Worm (Caenorhabditis elegans) whole organism, dauer: ENCODE data around the gene chs-2.

Source experiments
- unc-62 ChIP-seq: sonication (generic microtip); optimal IDR thresholded peaks from 2 replicates; lab custom pipeline; 2017; ENCODE audit warnings: missing biosample characterization, missing genetic modification reagents, missing genetic modification characterization

chs-2 gene

ce11 chrII:186504-186903 lies 10.3 kb upstream of the chs-2 start, which contains the start of gene T01D1.8:
Gene T01D1.8 (plus strand): TSS chrII:186739.
- TF ChIP-seq unc-62 (GFP tag; lab: Kevin White, UChicago) = no peak

DNA sequence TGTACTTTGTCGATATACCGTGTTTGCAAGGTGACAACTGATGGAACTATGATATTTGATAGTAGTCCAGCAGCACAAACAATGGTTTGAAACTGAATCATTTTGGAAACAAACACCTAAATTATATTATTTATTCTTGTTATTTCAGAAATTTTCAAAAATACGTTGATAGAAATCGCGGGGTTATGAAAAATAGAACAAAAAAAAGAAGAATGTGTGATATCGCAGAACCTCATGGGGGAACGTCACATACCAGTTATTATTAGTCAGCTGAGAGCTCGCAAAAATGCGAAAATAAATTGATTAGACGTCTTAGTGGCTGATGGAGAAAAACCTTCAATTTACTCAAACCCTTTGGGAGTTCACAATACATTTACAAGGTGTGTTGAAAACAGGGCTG lies 7.8 kb upstream of the chs-2 start, which contains the start of gene T01D1.5:
T01D1.5 (minus strand) TSS at position 101 of the 400 bp plus-strand sequence.
- TF ChIP-seq unc-62 (GFP tag; lab: Kevin White, UChicago) = no peak

- TF ChIP-seq unc-62 (GFP tag; lab: Kevin White, UChicago) = no peak
Observed at ce11 chrII:192584-192983, 4.2 kb upstream of the chs-2 start.

DNA sequence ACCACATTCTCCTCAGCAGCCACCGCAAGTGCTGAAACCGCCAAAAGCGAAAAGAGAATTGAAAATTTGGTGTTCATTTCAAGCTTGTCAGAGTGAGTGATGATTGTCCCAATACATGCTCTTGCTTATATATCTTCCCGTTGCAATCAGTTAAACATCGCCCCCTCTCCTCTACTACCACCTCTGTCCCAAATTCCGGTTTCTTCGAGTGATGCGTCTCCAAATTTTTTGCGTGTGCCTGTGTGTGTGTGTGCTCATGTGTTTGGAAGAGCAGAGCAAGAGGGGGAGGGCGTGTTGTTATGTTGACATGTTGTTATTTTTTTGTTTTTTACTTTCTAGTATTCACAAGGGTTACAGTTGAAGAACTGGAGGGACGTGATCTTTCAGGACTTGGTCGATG lies 2.3 kb upstream of the chs-2 start, which contains the start of gene abu-11:
abu-11 (minus strand) TSS at position 101 of the 400 bp plus-strand sequence.
- TF ChIP-seq unc-62 (GFP tag; lab: Kevin White, UChicago) = no peak

- TF ChIP-seq unc-62 (GFP tag; lab: Kevin White, UChicago) = no peak
Observed at ce11 chrII:208097-208496, 11.3 kb downstream of the chs-2 start.

DNA sequence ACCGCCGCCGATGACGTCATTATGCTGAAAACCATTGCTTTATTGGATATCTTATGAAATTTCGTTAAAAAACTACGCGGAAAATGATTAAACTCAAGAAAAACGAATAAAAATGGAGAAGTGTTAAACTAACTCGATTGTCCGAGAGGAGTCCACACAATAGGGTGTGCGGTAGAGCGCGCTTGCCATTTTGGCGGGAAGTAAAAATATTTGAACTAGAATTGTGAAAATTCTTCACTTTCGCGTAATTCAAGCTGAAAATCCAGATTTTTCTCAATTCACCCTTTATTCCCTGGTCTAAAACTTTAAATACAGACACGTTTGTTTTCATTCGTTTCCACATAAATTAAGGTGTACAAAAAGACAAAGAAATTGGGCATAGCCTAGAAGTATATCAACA lies 19.8 kb downstream of the chs-2 start, which contains the start of gene F48A11.4:
F48A11.4 (minus strand) TSS at position 24 of the 400 bp plus-strand sequence.
- TF ChIP-seq unc-62 (GFP tag; lab: Kevin White, UChicago) = no peak

DNA sequence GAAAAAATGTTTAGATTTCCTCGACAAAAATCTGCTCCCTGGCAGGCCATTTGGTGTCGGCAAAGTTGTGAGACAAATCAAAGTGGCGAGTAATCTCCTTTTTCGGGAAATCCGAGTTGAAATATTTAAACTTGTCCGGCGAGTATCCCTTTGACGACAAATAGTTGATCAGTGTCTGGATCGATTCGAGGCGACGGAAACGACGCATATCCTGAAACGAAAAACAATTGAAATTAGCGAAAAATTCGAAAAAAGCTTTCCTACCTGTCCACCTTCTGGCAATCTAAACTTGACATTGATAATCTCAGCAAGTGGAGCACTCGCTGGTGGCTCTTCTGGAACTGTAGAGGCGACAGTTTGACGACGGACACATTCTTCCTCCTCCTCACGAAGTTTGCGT lies 20.5 kb downstream of the chs-2 start:
- no peak for TF ChIP-seq unc-62 (GFP tag; lab: Kevin White, UChicago)

- no peak for TF ChIP-seq unc-62 (GFP tag; lab: Kevin White, UChicago)
Observed at ce11 chrII:219846-220503, 23.2 kb downstream of the chs-2 start.

- no peak for TF ChIP-seq unc-62 (GFP tag; lab: Kevin White, UChicago)
Observed at ce11 chrII:220602-221001, 23.8 kb downstream of the chs-2 start, which contains the start of gene ubxn-3. Gene ubxn-3 (minus strand): TSS chrII:220667.

DNA sequence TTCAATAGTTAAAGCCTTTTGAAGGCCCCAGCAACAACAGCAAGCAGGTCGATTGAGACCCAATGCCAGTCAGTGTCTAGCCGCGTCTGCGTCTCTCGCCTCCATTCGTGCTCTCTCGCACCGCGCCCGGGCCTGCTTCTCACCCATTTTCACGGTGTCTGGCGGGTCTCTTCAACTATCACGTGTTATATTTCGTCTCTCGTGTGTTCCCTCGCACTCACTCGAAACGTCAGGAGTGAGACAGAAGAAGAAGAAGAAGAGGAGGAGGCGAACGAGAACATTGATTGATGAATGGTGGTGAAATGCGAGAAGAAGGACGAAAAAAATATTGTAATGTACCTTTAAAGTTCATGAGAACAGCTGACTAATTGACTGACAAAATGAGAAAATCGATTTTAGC lies 24.4 kb downstream of the chs-2 start:
- no peak for TF ChIP-seq unc-62 (GFP tag; lab: Kevin White, UChicago)

- TF ChIP-seq unc-62 (GFP tag; lab: Kevin White, UChicago) = no peak
Observed at ce11 chrII:232641-233040, 35.9 kb downstream of the chs-2 start, which contains the start of gene Y43H11AL.1. Gene Y43H11AL.1 (minus strand): TSS chrII:232741.

DNA sequence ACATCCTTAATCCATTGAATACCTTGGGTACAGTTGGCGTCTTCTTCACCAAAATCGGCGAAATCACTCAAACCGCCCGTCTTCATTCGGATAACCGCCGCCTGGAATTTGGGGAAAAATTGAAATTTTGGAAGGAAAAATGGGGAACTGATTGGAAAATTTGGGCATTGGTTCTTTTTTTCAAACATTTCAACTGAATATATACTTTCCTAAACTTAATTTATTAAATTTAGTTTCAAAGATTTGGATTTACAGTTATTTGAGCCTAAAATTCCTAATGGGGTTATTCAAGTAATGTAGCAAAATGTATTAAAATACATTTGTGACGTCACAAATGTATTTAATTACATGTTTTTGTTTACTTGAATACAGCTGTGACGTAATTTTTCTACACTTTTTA lies 40.9 kb downstream of the chs-2 start, which contains the start of gene laat-1:
laat-1 (minus strand) TSS at position 101 of the 400 bp plus-strand sequence.
- no peak for TF ChIP-seq unc-62 (GFP tag; lab: Kevin White, UChicago)

DNA sequence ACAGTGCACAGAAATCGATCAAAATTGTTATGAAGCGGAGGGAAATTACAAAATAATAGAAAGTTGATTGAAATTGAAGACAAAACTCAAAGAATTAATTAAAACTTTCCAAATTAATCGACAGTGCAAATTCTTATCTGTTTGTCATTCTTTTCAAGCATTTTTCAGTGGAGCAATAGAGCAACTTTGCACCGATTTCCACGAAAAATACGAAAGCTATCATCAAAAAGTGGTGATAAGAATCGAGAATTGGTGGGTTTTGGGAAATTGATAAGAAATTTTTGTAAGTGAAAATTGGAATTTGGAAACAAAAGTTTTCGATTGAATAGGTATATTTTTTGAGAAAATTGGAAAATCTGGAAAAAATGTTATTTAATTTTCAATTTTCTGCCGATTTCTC lies 43.3 kb downstream of the chs-2 start:
- TF ChIP-seq unc-62 (GFP tag; lab: Kevin White, UChicago) = no peak

DNA sequence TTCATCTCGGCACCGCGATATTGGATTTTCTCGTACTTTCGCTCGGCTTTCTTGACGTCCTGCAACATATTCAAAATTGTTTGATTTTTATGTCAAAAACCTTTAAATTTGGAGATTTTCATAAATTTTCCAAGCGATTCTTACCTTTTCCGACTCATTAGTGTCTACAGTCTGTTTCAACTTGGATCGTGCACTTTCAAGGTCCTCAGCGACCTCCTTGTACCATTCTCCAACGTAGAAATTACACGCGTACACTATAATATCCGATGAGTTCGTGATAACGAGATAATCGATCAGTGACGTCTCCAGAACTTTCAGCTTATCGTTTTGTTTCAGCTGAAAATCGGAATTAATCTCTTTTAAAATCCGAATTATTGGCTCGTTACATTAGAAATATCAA lies 51.0 kb downstream of the chs-2 start:
- no peak for TF ChIP-seq unc-62 (GFP tag; lab: Kevin White, UChicago)

DNA sequence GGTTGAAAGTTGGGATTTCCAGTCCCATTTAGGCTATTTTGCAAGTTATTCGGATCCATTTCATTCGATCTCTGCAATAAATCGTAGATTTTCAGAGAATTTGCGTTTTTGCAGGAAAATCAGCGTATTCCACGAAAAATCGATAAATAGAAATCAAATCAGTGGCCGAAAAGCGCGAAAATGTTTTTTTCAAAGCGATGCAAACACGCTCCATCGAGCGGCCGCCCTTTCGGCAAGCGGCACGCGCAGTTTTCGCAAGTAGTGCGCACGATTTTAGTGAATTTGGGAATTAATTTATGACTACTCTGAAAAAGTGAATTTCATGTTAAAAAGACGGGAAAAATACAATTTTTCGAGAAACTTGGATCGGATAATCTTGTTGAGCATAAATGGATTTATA lies 58.3 kb downstream of the chs-2 start:
- TF ChIP-seq unc-62 (GFP tag; lab: Kevin White, UChicago) = no peak

- TF ChIP-seq unc-62 (GFP tag; lab: Kevin White, UChicago) = no peak
Observed at ce11 chrII:257519-257918, 60.7 kb downstream of the chs-2 start, which contains the start of gene cat-2. Gene cat-2 (plus strand): TSS chrII:257819.
